Worm (Caenorhabditis elegans) whole organism, L3 larva: ENCODE results near the gene vdac-1.

Source experiments
- R02D3.7 ChIP-seq: fragments of 150-350 bp; optimal IDR thresholded peaks from 2 replicates; lab custom pipeline; 2014; ENCODE audit warnings: missing biosample characterization, missing genetic modification characterization
- ZK546.5 ChIP-seq: sonication (generic microtip); optimal IDR thresholded peaks from 2 replicates; lab custom pipeline; 2017; ENCODE audit warnings: missing biosample characterization, missing genetic modification characterization
- aly-2 ChIP-seq: fragments of 150-350 bp; optimal IDR thresholded peaks from 2 replicates; lab custom pipeline; 2014; ENCODE audit warnings: missing biosample characterization, missing genetic modification characterization
- ama-1 ChIP-seq: fragments of 150-350 bp; optimal IDR thresholded peaks from 2 replicates; lab custom pipeline; 2018
- ceh-16 ChIP-seq: sonication (generic microtip); optimal IDR thresholded peaks from 2 replicates; lab custom pipeline; 2017; ENCODE audit warnings: missing biosample characterization, missing genetic modification characterization
- ceh-28 ChIP-seq: fragments of 150-350 bp; optimal IDR thresholded peaks from 2 replicates; lab custom pipeline; 2014; ENCODE audit warnings: missing biosample characterization, missing genetic modification reagents, missing genetic modification characterization
- ceh-82 ChIP-seq: fragments of 150-350 bp; optimal IDR thresholded peaks from 2 replicates; lab custom pipeline; 2014; ENCODE audit warnings: missing biosample characterization, missing genetic modification characterization
- ceh-9 ChIP-seq: sonication (generic microtip); optimal IDR thresholded peaks from 2 replicates; lab custom pipeline; 2018; ENCODE audit warnings: missing biosample characterization, missing genetic modification characterization
- daf-12 ChIP-seq: fragments of 150-350 bp; optimal IDR thresholded peaks from 2 replicates; lab custom pipeline; 2014; ENCODE audit warnings: missing biosample characterization, missing genetic modification reagents, missing genetic modification characterization
- egl-5 ChIP-seq: fragments of 150-350 bp; optimal IDR thresholded peaks from 2 replicates; lab custom pipeline; 2017; ENCODE audit warnings: missing biosample characterization, missing genetic modification reagents, missing genetic modification characterization, inconsistent platforms
- elt-1 ChIP-seq: fragments of 150-350 bp; optimal IDR thresholded peaks from 2 replicates; lab custom pipeline; 2014; ENCODE audit warnings: missing biosample characterization, missing genetic modification characterization
- elt-2 ChIP-seq: sonication (generic microtip); optimal IDR thresholded peaks from 2 replicates; lab custom pipeline; 2016; ENCODE audit warnings: missing genetic modification reagents, mild to moderate bottlenecking, missing genetic modification characterization, missing compliant biosample characterization
- elt-3 ChIP-seq, 3 experiments: fragments of 150-350 bp in 1 of 3; sonication (generic microtip) in 2 of 3; optimal IDR thresholded peaks; 2 replicates in 2 of 3; 4 replicates in 1 of 3; lab custom pipeline; 2014 to 2017; ENCODE audit warnings: missing biosample characterization in 3 of 3, missing genetic modification characterization in 3 of 3
- eor-1 ChIP-seq, 2 experiments: fragments of 150-350 bp; optimal IDR thresholded peaks; 2 replicates each; lab custom pipeline; 2014 to 2018; ENCODE audit warnings: missing biosample characterization in 2 of 2, missing genetic modification characterization in 2 of 2
- fkh-10 ChIP-seq: sonication (generic microtip); optimal IDR thresholded peaks from 2 replicates; lab custom pipeline; 2017; ENCODE audit warnings: missing biosample characterization, missing genetic modification reagents, missing genetic modification characterization
- fkh-2 ChIP-seq: fragments of 150-350 bp; optimal IDR thresholded peaks from 2 replicates; lab custom pipeline; 2014; ENCODE audit warnings: missing biosample characterization, missing genetic modification reagents, missing genetic modification characterization
- hmg-11 ChIP-seq: sonication (generic microtip); optimal IDR thresholded peaks from 2 replicates; lab custom pipeline; 2016; ENCODE audit warnings: missing genetic modification characterization, missing compliant biosample characterization
- jun-1 ChIP-seq: fragments of 150-350 bp; optimal IDR thresholded peaks from 2 replicates; lab custom pipeline; 2014; ENCODE audit warnings: missing biosample characterization, missing genetic modification reagents, missing genetic modification characterization
- lin-15B ChIP-seq: fragments of 150-350 bp; optimal IDR thresholded peaks from 2 replicates; lab custom pipeline; 2014; ENCODE audit warnings: missing biosample characterization, missing genetic modification characterization
- lin-39 ChIP-seq: fragments of 150-350 bp; optimal IDR thresholded peaks from 2 replicates; lab custom pipeline; 2018; ENCODE audit warnings: missing biosample characterization, missing genetic modification reagents, missing genetic modification characterization
- lsy-12 ChIP-seq: sonication (generic microtip); optimal IDR thresholded peaks from 2 replicates; lab custom pipeline; 2016; ENCODE audit warnings: mild to moderate bottlenecking, missing genetic modification characterization, missing compliant biosample characterization
- mdl-1 ChIP-seq: fragments of 150-350 bp; optimal IDR thresholded peaks from 2 replicates; lab custom pipeline; 2014; ENCODE audit warnings: missing biosample characterization, missing genetic modification characterization
- nfya-1 ChIP-seq: sonication (generic microtip); optimal IDR thresholded peaks from 2 replicates; lab custom pipeline; 2017; ENCODE audit warnings: missing genetic modification characterization, mild to moderate bottlenecking, missing compliant biosample characterization, antibody characterized with exemption, moderate library complexity; ENCODE audit not compliant: insufficient read depth
- nhr-11 ChIP-seq: fragments of 150-350 bp; optimal IDR thresholded peaks from 2 replicates; lab custom pipeline; 2014; ENCODE audit warnings: missing biosample characterization, missing genetic modification characterization
- nhr-12 ChIP-seq: fragments of 150-350 bp; optimal IDR thresholded peaks from 2 replicates; lab custom pipeline; 2014; ENCODE audit warnings: missing biosample characterization, missing genetic modification characterization
- nhr-23 ChIP-seq: fragments of 150-350 bp; optimal IDR thresholded peaks from 2 replicates; lab custom pipeline; 2014; ENCODE audit warnings: missing biosample characterization, missing genetic modification reagents, missing genetic modification characterization
- nhr-25 ChIP-seq: sonication (generic microtip); optimal IDR thresholded peaks from 2 replicates; lab custom pipeline; 2017; ENCODE audit warnings: missing biosample characterization, missing genetic modification characterization
- nhr-43 ChIP-seq: sonication (generic microtip); optimal IDR thresholded peaks from 2 replicates; lab custom pipeline; 2016; ENCODE audit warnings: mild to moderate bottlenecking, missing genetic modification characterization, missing compliant biosample characterization; ENCODE audit not compliant: poor library complexity, severe bottlenecking
- nhr-67 ChIP-seq: fragments of 150-350 bp; optimal IDR thresholded peaks from 2 replicates; lab custom pipeline; 2014; ENCODE audit warnings: missing biosample characterization, missing genetic modification characterization
- nhr-77 ChIP-seq: fragments of 150-350 bp; optimal IDR thresholded peaks from 2 replicates; lab custom pipeline; 2014; ENCODE audit warnings: missing biosample characterization, missing genetic modification characterization
- pha-4 ChIP-seq: fragments of 150-350 bp; optimal IDR thresholded peaks from 2 replicates; lab custom pipeline; 2014; ENCODE audit warnings: missing biosample characterization, missing genetic modification reagents, missing genetic modification characterization
- pqm-1 ChIP-seq: fragments of 150-350 bp; optimal IDR thresholded peaks from 2 replicates; lab custom pipeline; 2017; ENCODE audit warnings: missing biosample characterization, missing genetic modification characterization, inconsistent platforms
- sea-2 ChIP-seq: fragments of 150-350 bp; sonication (generic microtip); optimal IDR thresholded peaks from 4 replicates; lab custom pipeline; 2014; ENCODE audit warnings: missing biosample characterization, missing genetic modification reagents, missing genetic modification characterization
- skn-1 ChIP-seq: fragments of 150-350 bp; optimal IDR thresholded peaks from 2 replicates; lab custom pipeline; 2014; ENCODE audit warnings: missing biosample characterization, missing genetic modification characterization
- snpc-4 ChIP-seq: fragments of 150-350 bp; optimal IDR thresholded peaks from 2 replicates; lab custom pipeline; 2014; ENCODE audit warnings: missing biosample characterization, missing genetic modification characterization
- unc-39 ChIP-seq: sonication (generic microtip); optimal IDR thresholded peaks from 4 replicates; lab custom pipeline; 2017; ENCODE audit warnings: missing biosample characterization, missing genetic modification characterization
- unc-62 ChIP-seq: fragments of 150-350 bp; sonication (generic microtip); optimal IDR thresholded peaks from 4 replicates; lab custom pipeline; 2014; ENCODE audit warnings: missing biosample characterization, missing genetic modification reagents, missing genetic modification characterization
- zag-1 ChIP-seq: fragments of 150-350 bp; optimal IDR thresholded peaks from 2 replicates; lab custom pipeline; 2014; ENCODE audit warnings: missing biosample characterization, missing genetic modification characterization
- ztf-11 ChIP-seq: fragments of 150-350 bp; optimal IDR thresholded peaks from 2 replicates; lab custom pipeline; 2014; ENCODE audit warnings: missing biosample characterization, missing genetic modification characterization

vdac-1 gene

DNA sequence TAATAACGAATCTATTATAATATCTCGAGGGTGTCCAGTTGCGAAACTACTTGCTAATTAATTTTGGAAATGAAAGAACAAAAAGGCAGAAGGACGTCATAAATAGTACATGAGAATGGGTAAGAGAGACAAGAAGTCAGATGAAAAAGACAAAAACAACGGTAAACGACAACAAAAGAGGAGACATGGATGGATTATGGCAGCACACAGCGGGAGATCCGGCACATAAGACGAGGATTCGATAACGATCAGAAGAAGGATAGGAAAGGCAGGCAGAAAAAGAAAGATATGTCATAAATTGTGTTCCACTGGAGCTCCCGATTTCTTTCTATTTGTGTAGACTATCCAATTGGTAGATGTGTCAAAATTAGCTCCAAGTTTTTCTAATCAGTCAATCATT, 13.9 kb upstream of the vdac-1 start:
- TF ChIP-seq nhr-25 (tag; lab: Kevin White, UChicago) (no peak), nhr-43 (tag; lab: Kevin White, UChicago) (no peak)

DNA sequence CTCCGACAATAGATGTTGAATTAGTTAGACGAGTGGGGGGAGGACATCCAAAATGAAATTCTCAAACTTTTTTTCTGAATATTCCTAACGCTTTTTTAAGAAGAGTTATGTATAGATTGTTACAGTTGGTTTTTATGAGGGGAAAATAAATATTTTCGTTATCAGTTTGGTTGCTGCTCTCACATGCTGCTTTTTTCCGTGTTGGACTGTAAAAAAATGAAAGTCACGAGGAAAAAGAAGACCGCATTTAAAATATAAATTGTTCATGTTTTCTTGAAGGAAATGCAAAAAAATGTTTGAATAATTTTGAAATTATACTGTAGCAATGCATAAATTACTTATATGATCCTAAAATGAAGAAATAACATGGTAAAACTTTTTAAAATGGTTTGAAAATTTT, 13.2 kb upstream of the vdac-1 start:
- TF ChIP-seq elt-1 (tag; lab: Kevin White, UChicago) (no peak), unc-39 (no peak), elt-2 (tag; lab: Kevin White, UChicago) (peak; percentile 65), pha-4 (tag; lab: Kevin White, UChicago) (peak; percentile 48), pqm-1 (tag; lab: Kevin White, UChicago) (peak; percentile 50), nhr-11 (no peak)

DNA sequence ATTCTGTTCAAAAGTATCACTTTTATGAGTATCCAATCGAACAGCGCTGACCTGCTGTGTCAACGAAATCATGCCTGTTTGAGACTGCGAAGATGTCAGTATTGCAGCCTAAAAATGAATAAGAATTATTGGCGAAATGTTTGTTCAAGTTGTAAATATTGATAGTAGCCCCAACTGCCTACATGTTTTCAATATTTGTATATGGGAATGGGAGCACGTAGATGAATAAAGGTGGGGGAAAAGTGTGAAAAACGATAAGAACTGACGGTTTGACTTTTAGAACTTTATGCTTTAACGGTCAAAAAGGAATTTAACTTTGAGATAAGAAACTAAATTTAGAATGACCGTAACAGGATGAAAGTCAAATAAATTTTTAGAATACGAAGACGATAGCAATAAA, 12.6 kb upstream of the vdac-1 start:
- TF ChIP-seq skn-1 (no peak), fkh-10 (no peak), nfya-1 (tag; lab: Kevin White, UChicago) (no peak), pha-4 (tag; lab: Kevin White, UChicago) (peak; percentile 50), nhr-12 (tag; lab: Kevin White, UChicago) (no peak), sea-2 (GFP tag; lab: Kevin White, UChicago) (no peak), egl-5 (tag; lab: Kevin White, UChicago) (no peak), lin-15B (tag; lab: Kevin White, UChicago) (no peak), lsy-12 (tag; lab: Kevin White, UChicago) (no peak), pqm-1 (tag; lab: Kevin White, UChicago) (peak; percentile 73), nhr-25 (tag; lab: Kevin White, UChicago) (no peak), ceh-9 (tag; lab: Kevin White, UChicago) (no peak), hmg-11 (tag; lab: Kevin White, UChicago) (no peak), jun-1 (no peak), elt-2 (tag; lab: Kevin White, UChicago) (peak; percentile 62), ceh-82 (tag; lab: Kevin White, UChicago) (no peak)
- TF ChIP-seq, all 47 proteins: peak for 3

DNA sequence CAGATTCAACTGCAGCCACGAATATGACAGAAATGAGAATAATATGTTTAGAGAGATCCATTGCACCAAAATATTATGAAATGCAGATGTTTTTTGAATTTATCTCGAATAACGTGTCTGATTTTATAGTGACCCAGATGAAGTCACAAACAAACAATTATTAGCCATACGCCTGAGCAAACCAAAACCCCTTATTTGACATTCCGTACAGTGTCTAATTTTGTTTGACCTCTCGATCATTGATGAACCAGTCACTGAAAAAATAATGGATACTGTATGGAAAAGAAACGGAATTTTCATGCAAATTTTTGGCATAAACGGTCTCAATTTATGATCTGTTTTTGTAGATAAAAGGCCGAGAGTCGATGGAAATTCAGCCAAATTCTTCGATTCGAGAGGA, 8.5 kb upstream of the vdac-1 start, which contains the start of the genes R05G6.9 and R05G6.3:
Gene R05G6.9, minus strand, starts transcription at position 101 of the 400 bp plus-strand sequence.
Gene R05G6.3, plus strand, starts transcription at position 386 of the 400 bp plus-strand sequence.
- no peak for TF ChIP-seq R02D3.7
- TF ChIP-seq ceh-82 (tag; lab: Kevin White, UChicago): no peak
- no peak for TF ChIP-seq unc-39
- no peak for TF ChIP-seq lsy-12 (tag; lab: Kevin White, UChicago)
- TF ChIP-seq ZK546.5 (tag; lab: Kevin White, UChicago): no peak
- TF ChIP-seq nhr-77 (tag; lab: Kevin White, UChicago): no peak
- TF ChIP-seq ceh-9 (tag; lab: Kevin White, UChicago): no peak
- no peak for TF ChIP-seq ztf-11

DNA sequence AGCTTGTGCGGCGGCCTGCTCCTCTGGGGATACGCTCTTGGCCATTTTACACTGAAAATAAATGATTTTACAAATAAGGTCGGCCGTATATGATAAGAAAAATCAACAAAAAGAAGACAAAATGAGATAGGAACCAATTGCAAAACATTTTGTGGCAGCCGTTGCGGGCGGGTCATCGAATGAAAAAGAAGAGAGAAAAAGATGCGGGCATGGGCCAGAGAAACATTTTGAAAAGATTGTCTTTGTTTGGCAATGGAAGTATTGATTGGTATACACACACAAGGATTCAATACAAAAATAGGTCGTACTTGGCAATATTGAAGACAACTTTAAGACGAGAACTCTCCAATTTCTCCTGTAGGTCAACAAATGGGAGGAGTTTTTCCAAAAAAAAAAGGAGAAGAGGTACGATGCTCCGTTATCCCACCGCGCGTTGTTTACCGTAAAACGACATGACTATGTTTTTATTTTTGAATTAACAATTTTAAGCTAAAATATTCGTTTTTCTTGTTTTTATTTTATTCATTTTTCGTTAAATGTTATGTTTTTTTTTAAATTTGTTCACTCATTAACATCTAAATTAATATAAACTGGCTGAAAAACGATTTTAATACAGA, 5.0 kb upstream of the vdac-1 start, which contains the start of the genes plc-4 and R05G6.4:
Gene plc-4, minus strand, starts transcription at position 51 of the 617 bp plus-strand sequence.
Gene R05G6.4, plus strand, starts transcription at position 617 of the 617 bp plus-strand sequence.
- TF ChIP-seq eor-1 (tag; optimal IDR thresholded peaks at IDR 0.05; lab: Kevin White, UChicago) (no peak), ZK546.5 (tag; lab: Kevin White, UChicago) (no peak), ama-1 (lab: Kevin White, UChicago) (no peak), elt-2 (tag; lab: Kevin White, UChicago) (no peak), pha-4 (tag; lab: Kevin White, UChicago) (peak; percentile 79), nhr-12 (tag; lab: Kevin White, UChicago) (no peak), ceh-28 (tag; lab: Kevin White, UChicago) (peak; percentile 41), sea-2 (GFP tag; lab: Kevin White, UChicago) (no peak), R02D3.7 (peak; percentile 88), lin-15B (tag; lab: Kevin White, UChicago) (peak; percentile 54), ceh-16 (tag; lab: Kevin White, UChicago) (no peak), skn-1 (no peak), hmg-11 (tag; lab: Kevin White, UChicago) (peak; percentile 10), nhr-25 (tag; lab: Kevin White, UChicago) (no peak), snpc-4 (tag; lab: Kevin White, UChicago) (peak; percentile 26), mdl-1 (tag; lab: Kevin White, UChicago) (no peak), nfya-1 (tag; lab: Kevin White, UChicago) (peak; percentile 71), elt-3 (tag; optimal IDR thresholded peaks at IDR 0.05; lab: Kevin White, UChicago) (no peak), unc-62 (GFP tag; lab: Kevin White, UChicago) (no peak), fkh-2 (tag; lab: Kevin White, UChicago) (no peak), elt-1 (tag; lab: Kevin White, UChicago) (no peak), nhr-77 (tag; lab: Kevin White, UChicago) (no peak), unc-39 (no peak), egl-5 (tag; lab: Kevin White, UChicago) (no peak), daf-12 (tag; lab: Kevin White, UChicago) (no peak), nhr-23 (peak; percentile 44), aly-2 (tag; lab: Kevin White, UChicago) (no peak), pqm-1 (tag; lab: Kevin White, UChicago) (no peak), zag-1 (tag; lab: Kevin White, UChicago) (no peak), lsy-12 (tag; lab: Kevin White, UChicago) (no peak), lin-39 (tag; lab: Kevin White, UChicago) (peak; percentile 6), nhr-11 (no peak), nhr-67 (tag; lab: Kevin White, UChicago) (no peak)
- TF ChIP-seq, all 47 proteins: peak for 9
